Fruit fly (Drosophila melanogaster) whole organism, embryonic: Measurements from ENCODE around the gene uif.

Source experiments
- Bgb ChIP-seq: fragments of 200-800 bp; sonication (Bioruptor generic); IDR thresholded peaks from 2 replicates; pipeline ENCODE4 v1.3.6; 2022; ENCODE audit warnings: missing biosample characterization, missing genetic modification characterization; ENCODE audit not compliant: partially characterized antibody
- CG1024 ChIP-seq: fragments of 200-800 bp; sonication (Bioruptor generic); IDR thresholded peaks from 2 replicates; pipeline ENCODE4 v1.3.6; 2022; ENCODE audit warnings: missing biosample characterization, missing genetic modification characterization
- CG10366 ChIP-seq: fragments of 200-800 bp; sonication (Bioruptor generic); IDR thresholded peaks from 2 replicates; pipeline ENCODE4 v1.3.6; 2022; ENCODE audit warnings: missing biosample characterization, missing genetic modification characterization
- CG10543 ChIP-seq: fragments of 200-800 bp; sonication (Bioruptor generic); optimal IDR thresholded peaks from 3 replicates; lab custom pipeline; 2017; ENCODE audit warnings: missing biosample characterization, mild to moderate bottlenecking, missing genetic modification characterization, moderate library complexity
- CG10565 ChIP-seq: fragments of 200-800 bp; sonication (Bioruptor generic); optimal IDR thresholded peaks from 3 replicates; lab custom pipeline; 2016; ENCODE audit warnings: missing biosample characterization, mild to moderate bottlenecking, missing genetic modification characterization
- CG11247 ChIP-seq: fragments of 200-800 bp; sonication (Bioruptor generic); IDR thresholded peaks from 2 replicates; pipeline ENCODE4 v1.3.6; 2022; ENCODE audit warnings: missing biosample characterization, missing genetic modification characterization
- CG11695 ChIP-seq: fragments of 200-800 bp; sonication (Bioruptor generic); IDR thresholded peaks from 3 replicates; pipeline ENCODE4 v1.3.6; 2022; ENCODE audit warnings: missing biosample characterization, missing genetic modification characterization
- CG11723 ChIP-seq: fragments of 200-800 bp; sonication (Bioruptor generic); optimal IDR thresholded peaks from 2 replicates; lab custom pipeline; 2017; ENCODE audit warnings: missing biosample characterization, mild to moderate bottlenecking, missing genetic modification characterization
- CG12236 ChIP-seq: fragments of 200-800 bp; sonication (Bioruptor generic); optimal IDR thresholded peaks from 2 replicates; lab custom pipeline; 2016; ENCODE audit warnings: missing biosample characterization, missing genetic modification characterization
- CG14441 ChIP-seq: fragments of 200-800 bp; sonication (Bioruptor generic); IDR thresholded peaks from 2 replicates; pipeline ENCODE4 v1.3.6; 2022; ENCODE audit warnings: missing biosample characterization, missing genetic modification characterization
- CG14860 ChIP-seq: fragments of 200-800 bp; sonication (Bioruptor generic); IDR thresholded peaks from 3 replicates; pipeline ENCODE4 v1.3.6; 2022; ENCODE audit warnings: missing biosample characterization, missing genetic modification characterization; ENCODE audit not compliant: partially characterized antibody
- CG15514 ChIP-seq: fragments of 200-800 bp; sonication (Bioruptor generic); optimal IDR thresholded peaks from 3 replicates; lab custom pipeline; 2017; ENCODE audit warnings: missing biosample characterization, missing genetic modification characterization, mild to moderate bottlenecking, moderate library complexity, missing genetic modification reagents
- CG16813 ChIP-seq: fragments of 200-800 bp; sonication (Bioruptor generic); IDR thresholded peaks from 3 replicates; pipeline ENCODE4 v1.3.6; 2022; ENCODE audit warnings: missing biosample characterization, missing genetic modification characterization; ENCODE audit not compliant: partially characterized antibody
- CG16815 ChIP-seq: fragments of 200-800 bp; sonication (Bioruptor generic); optimal IDR thresholded peaks from 3 replicates; lab custom pipeline; 2017; ENCODE audit warnings: missing biosample characterization, mild to moderate bottlenecking, missing genetic modification characterization
- CG17802 ChIP-seq: fragments of 200-800 bp; sonication (Bioruptor generic); optimal IDR thresholded peaks from 2 replicates; lab custom pipeline; 2018; ENCODE audit warnings: missing biosample characterization, mild to moderate bottlenecking, missing genetic modification characterization, moderate library complexity
- CG31365 ChIP-seq: fragments of 200-800 bp; sonication (Bioruptor generic); optimal IDR thresholded peaks from 2 replicates; lab custom pipeline; 2018; ENCODE audit warnings: missing biosample characterization, mild to moderate bottlenecking, missing genetic modification characterization
- CG3281 ChIP-seq: fragments of 200-800 bp; sonication (Bioruptor generic); optimal IDR thresholded peaks from 3 replicates; lab custom pipeline; 2017; ENCODE audit warnings: missing biosample characterization, mild to moderate bottlenecking, missing genetic modification characterization
- CG34422 ChIP-seq: fragments of 200-800 bp; sonication (Bioruptor generic); IDR thresholded peaks from 3 replicates; pipeline ENCODE4 v1.3.6; 2022; ENCODE audit warnings: missing biosample characterization, missing genetic modification characterization
- CG4424 ChIP-seq: fragments of 200-800 bp; sonication (Bioruptor generic); optimal IDR thresholded peaks from 3 replicates; lab custom pipeline; 2016; ENCODE audit warnings: missing biosample characterization, missing genetic modification characterization
- CG6272 ChIP-seq: fragments of 200-800 bp; sonication (Bioruptor generic); IDR thresholded peaks from 2 replicates; pipeline ENCODE4 v1.3.6; 2022; ENCODE audit warnings: missing biosample characterization, missing genetic modification characterization
- CG6654 ChIP-seq: fragments of 200-800 bp; sonication (Bioruptor generic); optimal IDR thresholded peaks from 2 replicates; lab custom pipeline; 2017; ENCODE audit warnings: missing biosample characterization, mild to moderate bottlenecking, missing genetic modification characterization
- CG7556 ChIP-seq: fragments of 200-800 bp; sonication (Bioruptor generic); optimal IDR thresholded peaks from 2 replicates; lab custom pipeline; 2017; ENCODE audit warnings: missing biosample characterization, mild to moderate bottlenecking, missing genetic modification characterization
- CG7839 ChIP-seq: fragments of 200-800 bp; sonication (Bioruptor generic); optimal IDR thresholded peaks from 3 replicates; lab custom pipeline; 2018; ENCODE audit warnings: missing biosample characterization, mild to moderate bottlenecking, missing genetic modification characterization, moderate library complexity
- CG9817 ChIP-seq: fragments of 200-800 bp; sonication (Bioruptor generic); optimal IDR thresholded peaks from 2 replicates; lab custom pipeline; 2018; ENCODE audit warnings: missing biosample characterization, mild to moderate bottlenecking, missing genetic modification characterization, moderate library complexity
- CTCF ChIP-seq: fragments of 200-800 bp; sonication (Bioruptor generic); optimal IDR thresholded peaks from 2 replicates; lab custom pipeline; 2017; ENCODE audit warnings: missing biosample characterization, mild to moderate bottlenecking, missing genetic modification characterization, moderate library complexity
- CoRest ChIP-seq: fragments of 200-800 bp; sonication (Bioruptor generic); optimal IDR thresholded peaks from 3 replicates; lab custom pipeline; 2018; ENCODE audit warnings: missing biosample characterization, mild to moderate bottlenecking, missing genetic modification characterization, moderate library complexity
- H2.0 ChIP-seq: fragments of 200-800 bp; sonication (Bioruptor generic); IDR thresholded peaks from 2 replicates; pipeline ENCODE4 v1.3.6; 2022; ENCODE audit warnings: missing biosample characterization, missing genetic modification characterization
- HLH4C ChIP-seq: fragments of 200-800 bp; sonication (Bioruptor generic); IDR thresholded peaks from 3 replicates; pipeline ENCODE4 v1.3.6; 2022; ENCODE audit warnings: missing biosample characterization, missing genetic modification characterization; ENCODE audit not compliant: partially characterized antibody
- NC2α ChIP-seq: fragments of 200-800 bp; sonication (Bioruptor generic); optimal IDR thresholded peaks from 2 replicates; lab custom pipeline; 2016; ENCODE audit warnings: missing biosample characterization, missing genetic modification characterization
- ac ChIP-seq: fragments of 200-800 bp; sonication (Bioruptor generic); optimal IDR thresholded peaks from 3 replicates; lab custom pipeline; 2017; ENCODE audit warnings: missing biosample characterization, mild to moderate bottlenecking, missing genetic modification characterization
- az2 ChIP-seq: fragments of 200-800 bp; sonication (Bioruptor generic); optimal IDR thresholded peaks from 3 replicates; lab custom pipeline; 2016; ENCODE audit warnings: missing biosample characterization, missing genetic modification characterization
- bigmax ChIP-seq: fragments of 200-800 bp; sonication (Bioruptor generic); optimal IDR thresholded peaks from 2 replicates; lab custom pipeline; 2018; ENCODE audit warnings: missing biosample characterization, mild to moderate bottlenecking, missing genetic modification characterization
- caup ChIP-seq: fragments of 200-800 bp; sonication (Bioruptor generic); optimal IDR thresholded peaks from 3 replicates; lab custom pipeline; 2017; ENCODE audit warnings: missing biosample characterization, mild to moderate bottlenecking, missing genetic modification characterization, moderate library complexity; ENCODE audit not compliant: severe bottlenecking
- chm ChIP-seq: fragments of 200-800 bp; sonication (Bioruptor generic); IDR thresholded peaks from 2 replicates; pipeline ENCODE4 v1.3.6; 2022; ENCODE audit warnings: missing biosample characterization, missing genetic modification characterization
- dysf ChIP-seq: fragments of 200-800 bp; sonication (Bioruptor generic); IDR thresholded peaks from 3 replicates; pipeline ENCODE4 v1.3.6; 2022; ENCODE audit warnings: missing biosample characterization, missing genetic modification characterization
- fu2 ChIP-seq: fragments of 200-800 bp; sonication (Bioruptor generic); optimal IDR thresholded peaks from 2 replicates; lab custom pipeline; 2016; ENCODE audit warnings: missing biosample characterization, missing genetic modification characterization
- nom ChIP-seq: fragments of 200-800 bp; sonication (Bioruptor generic); optimal IDR thresholded peaks from 2 replicates; lab custom pipeline; 2017; ENCODE audit warnings: missing biosample characterization, missing genetic modification characterization, mild to moderate bottlenecking, moderate library complexity, missing genetic modification reagents
- pita ChIP-seq: fragments of 200-800 bp; sonication (Bioruptor generic); optimal IDR thresholded peaks from 2 replicates; lab custom pipeline; 2017; ENCODE audit warnings: missing biosample characterization, mild to moderate bottlenecking, missing genetic modification characterization
- prd ChIP-seq, 3 experiments: fragments of >200 bp in 2 of 3; fragments of 200-800 bp in 1 of 3; sonication (Bioruptor generic) in 1 of 3; optimal IDR thresholded peaks in 2 of 3; IDR thresholded peaks in 1 of 3; 2 replicates in 2 of 3; 3 replicates in 1 of 3; pipeline versions ENCODE4 v1.3.6 to Lab custom; 2017 to 2022; ENCODE audit warnings: missing biosample characterization in 1 of 3, missing genetic modification characterization in 1 of 3
- pum ChIP-seq: fragments of 200-800 bp; sonication (Bioruptor generic); optimal IDR thresholded peaks from 2 replicates; lab custom pipeline; 2016; ENCODE audit warnings: missing biosample characterization, missing genetic modification characterization
- slbo ChIP-seq: fragments of 200-800 bp; sonication (Bioruptor generic); IDR thresholded peaks from 2 replicates; pipeline ENCODE4 v1.3.6; 2022; ENCODE audit warnings: missing biosample characterization, missing genetic modification characterization
- slou ChIP-seq: fragments of 200-800 bp; sonication (Bioruptor generic); optimal IDR thresholded peaks from 3 replicates; lab custom pipeline; 2016; ENCODE audit warnings: missing biosample characterization, missing genetic modification characterization
- tap ChIP-seq: fragments of 200-800 bp; optimal IDR thresholded peaks from 3 replicates; lab custom pipeline; 2019; ENCODE audit warnings: missing biosample characterization, mild to moderate bottlenecking, missing genetic modification characterization, moderate library complexity
- tna ChIP-seq: fragments of 200-800 bp; sonication (Bioruptor generic); IDR thresholded peaks from 2 replicates; pipeline ENCODE4 v1.3.6; 2022; ENCODE audit warnings: missing biosample characterization, missing genetic modification characterization; ENCODE audit not compliant: partially characterized antibody
- toy ChIP-seq: fragments of 200-800 bp; sonication (Bioruptor generic); IDR thresholded peaks from 2 replicates; pipeline ENCODE4 v1.3.6; 2022; ENCODE audit warnings: missing biosample characterization, missing genetic modification characterization
- tx ChIP-seq: fragments of 200-800 bp; sonication (Bioruptor generic); optimal IDR thresholded peaks from 2 replicates; lab custom pipeline; 2016; ENCODE audit warnings: missing biosample characterization, missing genetic modification characterization
- unc-4 ChIP-seq: fragments of 200-800 bp; sonication (Bioruptor generic); IDR thresholded peaks from 2 replicates; pipeline ENCODE4 v1.3.6; 2022; ENCODE audit warnings: missing biosample characterization, missing genetic modification characterization; ENCODE audit not compliant: partially characterized antibody
- zen ChIP-seq: fragments of 200-800 bp; sonication (Bioruptor generic); optimal IDR thresholded peaks from 3 replicates; lab custom pipeline; 2018; ENCODE audit warnings: missing biosample characterization, mild to moderate bottlenecking, missing genetic modification characterization, moderate library complexity

The uif gene

dm6 chr2L:6968013-6968517 lies 42.1 kb downstream of the uif start (continued):
- peak; percentile 20 for TF ChIP-seq CG31365
- peak; percentile 18 for TF ChIP-seq CG3281 (GFP tag; lab: Kevin White, UChicago)
- TF ChIP-seq tna, result peak; percentile 56; the same call in 1 of the 2 replicates
- TF ChIP-seq tap (tag; lab: Kevin White, UChicago), result peak; percentile 45
- peak; percentile 40 for TF ChIP-seq az2 (GFP tag; lab: Kevin White, UChicago)
- TF ChIP-seq CG7556 (GFP tag; lab: Kevin White, UChicago), result peak; percentile 8
- TF ChIP-seq bigmax (GFP tag; lab: Kevin White, UChicago), result peak; percentile 9
- TF ChIP-seq toy, result no peak
- TF ChIP-seq CG9817 (tag; lab: Kevin White, UChicago), result no peak
- TF ChIP-seq NC2α, result peak; percentile 9
- peak; percentile 61 for TF ChIP-seq fu2
- peak; percentile 89 for TF ChIP-seq CTCF (GFP tag; lab: Kevin White, UChicago)
- TF ChIP-seq prd (optimal IDR thresholded peaks at IDR 0.05; lab: Kevin White, UChicago), result no peak
- TF ChIP-seq prd (GFP tag; IDR thresholded peaks at IDR 0.05; lab: Robert Waterston, UW), result peak; percentile 23; the same call in 1 of the 3 replicates
- TF ChIP-seq ac, result no peak
- no peak for TF ChIP-seq nom (GFP tag; lab: Kevin White, UChicago)
- peak; percentile 51 for TF ChIP-seq caup (GFP tag; lab: Kevin White, UChicago)
- TF ChIP-seq CG34422 (GFP tag; lab: Robert Waterston, UW), result no peak; the same call in 2 of the 3 replicates
- peak; percentile 1 for TF ChIP-seq pum (GFP tag; lab: Kevin White, UChicago)
- TF ChIP-seq, all 482 proteins: peak for 243

DNA sequence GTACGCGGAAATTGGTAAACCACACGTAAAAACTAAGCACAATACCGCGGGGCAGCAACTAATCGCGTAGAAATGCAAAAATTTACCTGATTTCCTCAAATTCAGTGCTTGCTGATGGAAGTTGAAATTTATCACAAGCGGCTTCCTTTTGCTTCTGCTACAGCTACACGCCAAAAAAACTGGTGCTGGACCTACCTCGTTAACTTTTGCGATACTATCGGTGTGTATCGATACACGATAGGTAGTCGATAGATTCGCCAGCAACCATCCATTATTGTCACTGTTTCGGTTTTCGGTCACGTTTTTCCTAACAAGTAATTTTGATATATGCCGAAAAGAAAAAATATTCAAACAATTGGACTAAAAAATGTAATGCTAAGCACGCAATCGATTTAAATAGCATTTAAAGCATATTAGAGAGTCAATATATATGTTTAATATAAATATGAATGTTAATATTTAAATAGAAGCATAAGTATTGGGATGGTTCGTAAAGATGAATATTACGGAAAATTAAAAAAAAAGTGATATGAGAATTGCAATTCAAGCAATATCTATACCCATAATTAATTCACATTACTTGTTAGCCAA lies 42.6 kb downstream of the uif start, which contains the start of gene Sumo:
TSS of gene Sumo (minus strand) at position 223 of the 591 bp plus-strand sequence.
- peak; percentile 49 for TF ChIP-seq zen
- peak; percentile 80 for TF ChIP-seq CG6272 (GFP tag; lab: Robert Waterston, UW)
- TF ChIP-seq CoRest, result peak; percentile 35
- TF ChIP-seq CG14860 (GFP tag; lab: Robert Waterston, UW), result peak; percentile 99
- TF ChIP-seq CG16813 (GFP tag; lab: Robert Waterston, UW), result peak; percentile 100
- TF ChIP-seq HLH4C (GFP tag; lab: Robert Waterston, UW), result peak; percentile 97
- TF ChIP-seq CG17802 (tag; lab: Kevin White, UChicago), result no peak
- TF ChIP-seq CG16815, result peak; percentile 16
- no peak for TF ChIP-seq H2.0
- TF ChIP-seq slou, result no peak
- peak; percentile 21 for TF ChIP-seq CG15514 (GFP tag; lab: Kevin White, UChicago)
- TF ChIP-seq CG34422 (GFP tag; lab: Robert Waterston, UW), result peak; percentile 51; the same call in 1 of the 3 replicates
- no peak for TF ChIP-seq CG6654
- TF ChIP-seq CG11695 (GFP tag; lab: Robert Waterston, UW), result 0 out of 3 replicates have a peak, but pooled peaks have one; percentile 21
- peak; percentile 99 for TF ChIP-seq Bgb (GFP tag; lab: Robert Waterston, UW)
- TF ChIP-seq CG7839 (tag; lab: Kevin White, UChicago), result peak; percentile 13
- peak; percentile 41 for TF ChIP-seq CG10543
- no peak for TF ChIP-seq CG10565
- 0 out of 2 replicates have a peak, but pooled peaks have one; percentile 17 for TF ChIP-seq CG1024 (GFP tag; lab: Robert Waterston, UW)
- peak; percentile 49; the same call in 1 of the 2 replicates for TF ChIP-seq chm (GFP tag; lab: Robert Waterston, UW)
- no peak for TF ChIP-seq CG10366
- TF ChIP-seq CG4424 (GFP tag; lab: Kevin White, UChicago), result peak; percentile 20
- TF ChIP-seq CG11723, result no peak
- no peak for TF ChIP-seq pita (GFP tag; lab: Kevin White, UChicago)
- TF ChIP-seq unc-4 (GFP tag; lab: Robert Waterston, UW), result peak; percentile 93
- TF ChIP-seq dysf (GFP tag; lab: Robert Waterston, UW), result 0 out of 3 replicates have a peak, but pooled peaks have one; percentile 7
- TF ChIP-seq CG14441 (GFP tag; lab: Robert Waterston, UW), result peak; percentile 56
- no peak for TF ChIP-seq tx (GFP tag; lab: Kevin White, UChicago)
- no peak for TF ChIP-seq CG11247
- peak; percentile 53 for TF ChIP-seq slbo
- TF ChIP-seq CG12236 (GFP tag; lab: Kevin White, UChicago), result no peak
